Worm (Caenorhabditis elegans) whole organism, young adult: ENCODE measurements around the gene idpp-3.

Experiments used
- C17E4.6 ChIP-seq: fragments of 200-800 bp; sonication (Bioruptor generic); IDR thresholded peaks from 2 replicates; pipeline ENCODE4 v1.3.6; 2022; ENCODE audit warnings: missing genetic modification reagents, missing genetic modification characterization, missing compliant biosample characterization
- F39B2.1 ChIP-seq: fragments of 200-800 bp; sonication (Bioruptor generic); IDR thresholded peaks from 2 replicates; pipeline ENCODE4 v1.3.6; 2022; ENCODE audit warnings: missing genetic modification reagents, missing genetic modification characterization, missing compliant biosample characterization
- F57A8.1 ChIP-seq: fragments of 200-800 bp; sonication (Bioruptor generic); optimal IDR thresholded peaks from 2 replicates; lab custom pipeline; 2018; ENCODE audit warnings: mild to moderate bottlenecking, missing genetic modification characterization, moderate library complexity, missing compliant biosample characterization
- K11D2.4 ChIP-seq: fragments of 200-800 bp; sonication (Bioruptor generic); IDR thresholded peaks from 2 replicates; pipeline ENCODE4 v1.3.6; 2022; ENCODE audit warnings: missing genetic modification reagents, missing genetic modification characterization, missing compliant biosample characterization
- Y79H2A.3 ChIP-seq: fragments of 200-800 bp; sonication (Bioruptor generic); conservative IDR thresholded peaks from 2 replicates; pipeline ENCODE4 v1.3.6; 2022; ENCODE audit warnings: missing genetic modification reagents, missing genetic modification characterization, missing compliant biosample characterization
- Y95B8A.8 ChIP-seq: fragments of 200-800 bp; sonication (Bioruptor generic); IDR thresholded peaks from 2 replicates; pipeline ENCODE4 v1.3.6; 2022; ENCODE audit warnings: missing genetic modification reagents, missing genetic modification characterization, missing compliant biosample characterization
- akir-1 ChIP-seq: fragments of 200-800 bp; sonication (Bioruptor generic); optimal IDR thresholded peaks from 2 replicates; lab custom pipeline; 2018; ENCODE audit warnings: mild to moderate bottlenecking, missing genetic modification characterization, moderate library complexity, missing compliant biosample characterization
- aptf-2 ChIP-seq: fragments of 200-800 bp; sonication (Bioruptor generic); conservative IDR thresholded peaks from 2 replicates; pipeline ENCODE4 v1.3.6; 2022; ENCODE audit warnings: missing genetic modification reagents, missing genetic modification characterization, missing compliant biosample characterization
- atf-7 ChIP-seq: sonication (generic microtip); optimal IDR thresholded peaks from 2 replicates; lab custom pipeline; 2017; ENCODE audit warnings: mild to moderate bottlenecking, missing genetic modification characterization, missing compliant biosample characterization
- attf-3 ChIP-seq: fragments of 200-800 bp; sonication (Bioruptor generic); conservative IDR thresholded peaks from 2 replicates; pipeline ENCODE4 v1.3.6; 2022; ENCODE audit warnings: missing genetic modification reagents, missing genetic modification characterization, missing compliant biosample characterization
- attf-6 ChIP-seq: fragments of 200-800 bp; sonication (Bioruptor generic); IDR thresholded peaks from 2 replicates; pipeline ENCODE4 v1.3.6; 2022; ENCODE audit warnings: missing genetic modification reagents, missing genetic modification characterization, missing compliant biosample characterization
- cebp-1 ChIP-seq, 2 experiments: fragments of 200-800 bp in 1 of 2; sonication (Bioruptor generic) in 1 of 2; sonication (generic microtip) in 1 of 2; IDR thresholded peaks in 1 of 2; optimal IDR thresholded peaks in 1 of 2; 2 replicates each; pipeline versions ENCODE4 v1.3.6 to Lab custom; 2017 to 2022; ENCODE audit warnings: missing compliant biosample characterization in 2 of 2, missing genetic modification characterization in 2 of 2, mild to moderate bottlenecking in 1 of 2, missing genetic modification reagents in 1 of 2, moderate library complexity in 1 of 2
- ceh-27 ChIP-seq: fragments of 200-800 bp; sonication (Bioruptor generic); optimal IDR thresholded peaks from 2 replicates; lab custom pipeline; 2018; ENCODE audit warnings: mild to moderate bottlenecking, missing genetic modification characterization, moderate library complexity, missing compliant biosample characterization
- ceh-58 ChIP-seq: fragments of 200-800 bp; sonication (Bioruptor generic); IDR thresholded peaks from 2 replicates; pipeline ENCODE4 v1.3.6; 2022; ENCODE audit warnings: missing genetic modification characterization, missing compliant biosample characterization
- ceh-79 ChIP-seq: sonication (generic microtip); optimal IDR thresholded peaks from 2 replicates; lab custom pipeline; 2017; ENCODE audit warnings: mild to moderate bottlenecking, missing genetic modification characterization, missing compliant biosample characterization
- ceh-91 ChIP-seq: fragments of 200-800 bp; sonication (Bioruptor generic); IDR thresholded peaks from 2 replicates; pipeline ENCODE4 v1.3.6; 2022; ENCODE audit warnings: missing genetic modification reagents, missing genetic modification characterization, missing compliant biosample characterization
- dpff-1 ChIP-seq: sonication (generic microtip); optimal IDR thresholded peaks from 2 replicates; lab custom pipeline; 2017; ENCODE audit warnings: mild to moderate bottlenecking, missing genetic modification characterization, missing compliant biosample characterization
- egl-44 ChIP-seq: fragments of 200-800 bp; sonication (Bioruptor generic); IDR thresholded peaks from 2 replicates; pipeline ENCODE4 v1.3.6; 2022; ENCODE audit warnings: missing genetic modification reagents, missing genetic modification characterization, missing compliant biosample characterization
- egrh-3 ChIP-seq: fragments of 200-800 bp; sonication (Bioruptor generic); IDR thresholded peaks from 2 replicates; pipeline ENCODE4 v1.3.6; 2022; ENCODE audit warnings: missing genetic modification reagents, missing genetic modification characterization, missing compliant biosample characterization
- him-1 ChIP-seq: sonication (generic microtip); optimal IDR thresholded peaks from 2 replicates; lab custom pipeline; 2016; ENCODE audit warnings: missing genotype, missing genetic modification reagents, missing genetic modification characterization, missing compliant biosample characterization
- let-526 ChIP-seq: fragments of 200-800 bp; sonication (Bioruptor generic); IDR thresholded peaks from 2 replicates; pipeline ENCODE4 v1.3.6; 2022; ENCODE audit warnings: missing genetic modification reagents, missing genetic modification characterization, missing compliant biosample characterization
- lin-54 ChIP-seq: fragments of 200-800 bp; sonication (Bioruptor generic); optimal IDR thresholded peaks from 2 replicates; lab custom pipeline; 2018; ENCODE audit warnings: mild to moderate bottlenecking, missing genetic modification characterization, missing compliant biosample characterization
- lsy-27 ChIP-seq: sonication (generic microtip); optimal IDR thresholded peaks from 2 replicates; lab custom pipeline; 2017; ENCODE audit warnings: missing genetic modification characterization, mild to moderate bottlenecking, missing compliant biosample characterization, antibody characterized with exemption, missing genotype, borderline replicate concordance; ENCODE audit not compliant: insufficient read depth
- mcd-1 ChIP-seq: fragments of 200-800 bp; sonication (Bioruptor generic); IDR thresholded peaks from 2 replicates; pipeline ENCODE4 v1.3.6; 2022; ENCODE audit warnings: missing genetic modification reagents, missing genetic modification characterization, missing compliant biosample characterization
- nfya-1 ChIP-seq: sonication (generic microtip); optimal IDR thresholded peaks from 2 replicates; lab custom pipeline; 2017; ENCODE audit warnings: antibody characterized with exemption, missing compliant biosample characterization, missing genetic modification characterization, borderline replicate concordance; ENCODE audit not compliant: insufficient read depth
- nhr-179 ChIP-seq: sonication (generic microtip); optimal IDR thresholded peaks from 2 replicates; lab custom pipeline; 2016; ENCODE audit warnings: mild to moderate bottlenecking, missing genetic modification characterization, missing compliant biosample characterization
- nhr-90 ChIP-seq: sonication (generic microtip); optimal IDR thresholded peaks from 2 replicates; lab custom pipeline; 2016; ENCODE audit warnings: missing genotype, mild to moderate bottlenecking, missing genetic modification characterization, missing compliant biosample characterization
- sea-2 ChIP-seq: fragments of 200-800 bp; sonication (Bioruptor generic); IDR thresholded peaks from 2 replicates; pipeline ENCODE4 v1.3.6; 2022; ENCODE audit warnings: missing genetic modification characterization, missing compliant biosample characterization
- snpc-1.3 ChIP-seq: sonication (generic microtip); optimal IDR thresholded peaks from 2 replicates; lab custom pipeline; 2017; ENCODE audit warnings: missing genetic modification characterization, mild to moderate bottlenecking, missing compliant biosample characterization, antibody characterized with exemption, moderate library complexity, missing genotype, missing genetic modification reagents; ENCODE audit not compliant: insufficient read depth
- snpc-3.4 ChIP-seq: sonication (generic microtip); optimal IDR thresholded peaks from 2 replicates; lab custom pipeline; 2017; ENCODE audit warnings: missing genetic modification characterization, mild to moderate bottlenecking, missing compliant biosample characterization, antibody characterized with exemption, moderate library complexity, missing genotype, missing genetic modification reagents
- zfh-2 ChIP-seq: fragments of 200-800 bp; sonication (Bioruptor generic); conservative IDR thresholded peaks from 2 replicates; pipeline ENCODE4 v1.3.6; 2022; ENCODE audit warnings: missing genetic modification reagents, missing genetic modification characterization, missing compliant biosample characterization
- zim-3 ChIP-seq: sonication (generic microtip); optimal IDR thresholded peaks from 2 replicates; lab custom pipeline; 2017; ENCODE audit warnings: mild to moderate bottlenecking, missing genetic modification characterization, moderate library complexity, missing compliant biosample characterization

Gene idpp-3

DNA sequence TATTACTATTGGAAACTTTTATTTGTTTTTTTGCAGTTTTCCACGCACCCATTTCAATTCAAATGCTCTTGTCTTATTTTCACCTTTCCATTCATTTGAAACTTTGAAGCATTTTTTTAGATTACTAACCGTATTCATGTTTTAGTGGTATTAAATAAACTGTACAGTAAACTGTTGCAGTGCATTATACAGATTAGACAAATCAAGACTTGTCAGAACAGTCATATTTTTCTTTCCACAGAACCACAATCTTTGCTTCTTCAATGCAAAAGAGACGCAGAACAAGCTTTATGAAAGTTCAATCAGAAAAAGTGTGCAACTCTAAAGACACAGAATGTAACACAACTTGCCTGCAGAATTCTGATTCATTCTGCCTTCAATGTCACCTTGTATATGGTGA, 4.4 kb upstream of the idpp-3 start, which contains the start of gene F45B8.5 (continued):
- no peak for TF ChIP-seq Y95B8A.8
- TF ChIP-seq atf-7 (tag; lab: Kevin White, UChicago) = no peak
- TF ChIP-seq him-1 = no peak
- TF ChIP-seq snpc-3.4 (tag; lab: Kevin White, UChicago) = no peak

DNA sequence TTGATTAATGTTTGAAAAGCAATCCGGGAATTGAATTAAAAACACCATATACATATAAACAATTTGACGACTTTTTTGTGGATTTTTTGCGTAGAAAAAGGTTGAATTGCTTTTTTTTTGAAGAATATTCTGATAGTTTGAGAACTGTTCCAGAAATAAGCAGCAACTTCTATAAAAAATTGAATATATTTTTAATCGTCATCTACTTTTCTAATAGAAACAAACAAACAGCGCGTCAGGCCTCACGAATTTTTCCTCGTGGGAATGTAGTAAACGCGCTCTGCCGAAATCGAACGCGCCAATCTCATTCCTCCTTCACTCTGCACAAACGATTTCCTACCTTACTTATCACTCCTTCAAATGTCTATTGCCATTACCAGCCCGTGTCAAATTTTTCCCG, 2.9 kb upstream of the idpp-3 start, which contains the start of gene rgs-11:
TSS of gene rgs-11 (plus strand) at position 301 of the 400 bp plus-strand sequence.
- TF ChIP-seq ceh-58 (GFP tag; lab: Robert Waterston, UW) (no peak), let-526 (GFP tag; lab: Robert Waterston, UW) (no peak), dpff-1 (tag; lab: Kevin White, UChicago) (no peak), nfya-1 (no peak), aptf-2 (GFP tag; lab: Robert Waterston, UW) (peak; percentile 66; the same call in 1 of the 2 replicates), attf-6 (GFP tag; lab: Robert Waterston, UW) (no peak), lin-54 (no peak), Y79H2A.3 (GFP tag; lab: Robert Waterston, UW) (no peak), attf-3 (no peak)

DNA sequence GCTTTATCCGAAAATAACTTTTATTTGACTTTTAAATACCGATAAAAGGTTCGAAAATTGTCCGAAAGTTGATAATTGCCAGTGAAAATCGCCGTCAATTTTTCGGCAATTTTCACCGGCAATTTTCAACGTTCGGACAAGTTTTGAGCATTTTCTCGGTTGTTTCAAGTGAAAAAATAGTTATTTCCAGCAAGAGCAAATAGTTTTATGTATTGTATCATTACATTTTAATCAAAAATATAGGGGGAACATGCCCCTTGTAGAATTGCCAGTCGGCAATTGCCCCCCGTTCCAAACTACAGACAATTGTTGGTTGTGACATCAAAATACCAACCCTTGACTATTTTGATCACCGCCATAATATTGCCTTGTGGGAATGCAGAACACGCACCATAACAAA, 1.1 kb upstream of the idpp-3 start, which contains the start of gene rgs-10:
TSS of gene rgs-10 (plus strand) at position 301 of the 400 bp plus-strand sequence.
- TF ChIP-seq nhr-179 (tag; lab: Kevin White, UChicago) = no peak
- peak; percentile 77; the same call in 1 of the 2 replicates for TF ChIP-seq aptf-2 (GFP tag; lab: Robert Waterston, UW)
- TF ChIP-seq attf-6 (GFP tag; lab: Robert Waterston, UW) = no peak

DNA sequence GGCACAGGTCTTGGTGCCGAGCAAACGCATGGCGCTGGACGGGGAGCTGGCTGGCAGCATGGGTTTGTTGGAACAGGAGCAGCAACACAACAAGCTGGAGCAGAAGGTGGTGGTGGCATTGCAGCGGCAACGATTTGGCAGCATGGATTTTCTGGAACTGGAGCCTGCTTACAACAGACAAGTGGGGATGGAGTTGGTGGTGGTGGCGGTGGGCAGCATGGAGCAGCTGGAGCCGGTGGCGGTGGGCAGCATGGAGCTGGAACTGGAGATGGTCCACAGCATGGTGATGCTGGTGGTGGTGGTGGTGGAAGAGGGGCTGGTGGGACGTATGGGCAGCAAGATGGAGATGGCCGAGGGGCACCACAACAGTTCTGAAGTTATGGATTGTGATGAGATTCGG, 530 bp downstream of the idpp-3 start:
- TF ChIP-seq egrh-3 (GFP tag; lab: Robert Waterston, UW) (peak; percentile 76), mcd-1 (0 out of 2 replicates have a peak, but pooled peaks have one; percentile 12), ceh-79 (tag; lab: Kevin White, UChicago) (no peak), lsy-27 (tag; lab: Kevin White, UChicago) (no peak), zfh-2 (GFP tag; lab: Robert Waterston, UW) (peak; percentile 90)
- TF ChIP-seq, all 124 proteins: peak for 3

DNA sequence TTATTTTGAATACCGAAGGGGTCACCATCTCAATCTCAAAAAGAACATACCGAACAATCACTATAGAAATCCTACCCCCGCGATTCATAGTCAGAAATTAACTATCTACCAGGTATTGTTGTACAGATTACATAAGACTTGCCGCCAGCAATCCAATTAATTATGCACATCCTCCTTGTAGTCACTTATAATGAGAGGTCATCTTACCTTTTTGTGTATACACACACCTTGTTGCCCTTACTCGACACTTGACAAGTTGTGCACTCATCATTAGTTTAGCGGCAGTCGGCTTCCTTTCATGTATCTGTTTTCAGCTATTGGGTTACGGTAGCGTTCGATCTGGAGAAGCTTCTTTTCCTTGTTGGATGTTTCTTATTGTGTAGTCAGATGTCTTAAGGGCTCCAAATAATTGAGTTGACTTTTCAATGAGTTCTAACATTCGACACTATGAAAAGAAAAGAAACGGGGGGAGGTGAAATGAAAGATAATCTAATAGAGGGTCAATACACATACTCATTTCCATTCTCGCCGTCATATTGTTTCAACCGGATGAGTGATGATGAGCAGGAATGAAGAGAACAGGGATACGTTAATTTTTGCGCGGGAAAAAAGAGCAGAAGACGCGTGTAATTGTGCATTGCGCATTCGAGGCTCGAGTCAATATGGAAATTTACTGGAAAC, 1.8 kb downstream of the idpp-3 start:
- TF ChIP-seq nhr-90 (tag; lab: Kevin White, UChicago) (no peak), attf-3 (no peak), sea-2 (GFP tag; lab: Robert Waterston, UW) (no peak), cebp-1 (GFP tag; IDR thresholded peaks at IDR 0.05; lab: Robert Waterston, UW) (no peak), cebp-1 (tag; optimal IDR thresholded peaks at IDR 0.05; lab: Kevin White, UChicago) (no peak), ceh-91 (GFP tag; lab: Robert Waterston, UW) (no peak), F39B2.1 (GFP tag; lab: Robert Waterston, UW) (no peak), zim-3 (tag; lab: Kevin White, UChicago) (no peak)

DNA sequence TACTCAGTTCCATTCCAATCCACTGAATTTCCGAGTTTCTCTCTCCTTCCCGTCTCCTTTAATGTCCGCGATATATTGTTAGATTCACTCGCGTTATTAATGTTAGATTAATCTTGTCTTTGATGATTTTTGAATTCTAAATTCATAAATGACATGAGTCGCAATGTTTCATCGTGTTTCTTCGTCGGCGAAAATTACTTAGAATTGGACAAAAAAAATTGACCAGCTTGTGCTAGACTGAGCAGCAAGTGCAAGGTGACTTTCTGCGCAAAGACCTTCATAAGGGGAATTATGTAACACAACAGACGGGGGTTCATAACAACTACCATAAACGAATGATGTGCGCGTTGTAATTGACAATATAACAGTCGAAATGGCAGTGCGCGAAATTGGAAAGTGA, 3.0 kb downstream of the idpp-3 start:
- TF ChIP-seq lsy-27 (tag; lab: Kevin White, UChicago) = no peak
- no peak for TF ChIP-seq akir-1
- TF ChIP-seq C17E4.6 (GFP tag; lab: Robert Waterston, UW) = no peak
- no peak for TF ChIP-seq ceh-91 (GFP tag; lab: Robert Waterston, UW)
- no peak for TF ChIP-seq F57A8.1 (GFP tag; lab: Kevin White, UChicago)
- TF ChIP-seq zim-3 (tag; lab: Kevin White, UChicago) = no peak
- no peak for TF ChIP-seq egl-44 (GFP tag; lab: Robert Waterston, UW)
- TF ChIP-seq sea-2 (GFP tag; lab: Robert Waterston, UW) = no peak
- TF ChIP-seq ceh-27 (GFP tag; lab: Kevin White, UChicago) = no peak
- TF ChIP-seq snpc-1.3 (tag; lab: Kevin White, UChicago) = no peak
- no peak for TF ChIP-seq K11D2.4 (GFP tag; lab: Robert Waterston, UW)
- TF ChIP-seq attf-6 (GFP tag; lab: Robert Waterston, UW) = no peak
